Worm (Caenorhabditis elegans) whole organism, late embryonic: ENCODE results near the gene gba-3.

Experiments
- ama-1 ChIP-seq: fragments of 150-350 bp; optimal IDR thresholded peaks from 2 replicates; lab custom pipeline; 2014
- elt-2 ChIP-seq: sonication (generic microtip); optimal IDR thresholded peaks from 2 replicates; lab custom pipeline; 2016; ENCODE audit warnings: missing genetic modification reagents, missing genetic modification characterization, missing compliant biosample characterization
- hlh-13 ChIP-seq: fragments of 200-800 bp; sonication (Bioruptor generic); optimal IDR thresholded peaks from 2 replicates; lab custom pipeline; 2018; ENCODE audit warnings: mild to moderate bottlenecking, missing genetic modification characterization, missing compliant biosample characterization
- lim-6 ChIP-seq: sonication (generic microtip); optimal IDR thresholded peaks from 2 replicates; lab custom pipeline; 2016; ENCODE audit warnings: missing genetic modification characterization, missing compliant biosample characterization
- lin-11 ChIP-seq: fragments of 200-800 bp; sonication (Bioruptor generic); optimal IDR thresholded peaks from 2 replicates; lab custom pipeline; 2018; ENCODE audit warnings: mild to moderate bottlenecking, missing genetic modification characterization, missing compliant biosample characterization
- sox-4 ChIP-seq: sonication (generic microtip); optimal IDR thresholded peaks from 2 replicates; lab custom pipeline; 2017; ENCODE audit warnings: mild to moderate bottlenecking, missing genetic modification characterization, inconsistent platforms, missing compliant biosample characterization
- unc-42 ChIP-seq: sonication (generic microtip); optimal IDR thresholded peaks from 2 replicates; lab custom pipeline; 2016; ENCODE audit warnings: missing genotype, missing genetic modification characterization, missing compliant biosample characterization

ce11 chrIV:17437038-17437437 lies 36.1 kb upstream of the gba-3 start, which contains the start of gene C06A12.8:
- TF ChIP-seq sox-4 (no peak), lin-11 (tag; lab: Kevin White, UChicago) (no peak), elt-2 (tag; lab: Kevin White, UChicago) (no peak), ama-1 (lab: Kevin White, UChicago) (no peak), lim-6 (tag; lab: Kevin White, UChicago) (no peak), unc-42 (no peak), hlh-13 (GFP tag; lab: Kevin White, UChicago) (no peak)
